Fruit fly (Drosophila melanogaster) whole organism, embryonic: ENCODE results near the gene uif.

Experiments used
- Antp ChIP-seq: fragments of 200-800 bp; sonication (Bioruptor generic); optimal IDR thresholded peaks from 3 replicates; lab custom pipeline; 2016; ENCODE audit warnings: missing biosample characterization, missing genetic modification characterization
- CG10321 ChIP-seq: fragments of 200-800 bp; sonication (Bioruptor generic); IDR thresholded peaks from 2 replicates; pipeline ENCODE4 v1.3.6; 2022; ENCODE audit warnings: missing biosample characterization, missing genetic modification characterization
- CG10366 ChIP-seq: fragments of 200-800 bp; sonication (Bioruptor generic); IDR thresholded peaks from 2 replicates; pipeline ENCODE4 v1.3.6; 2022; ENCODE audit warnings: missing biosample characterization, missing genetic modification characterization
- CG10462 ChIP-seq: fragments of 200-800 bp; sonication (Bioruptor generic); optimal IDR thresholded peaks from 2 replicates; lab custom pipeline; 2016; ENCODE audit warnings: missing biosample characterization, missing genetic modification characterization
- CG11560 ChIP-seq: fragments of 200-800 bp; sonication (Bioruptor generic); IDR thresholded peaks from 3 replicates; pipeline ENCODE4 v1.3.6; 2022; ENCODE audit warnings: missing biosample characterization, missing genetic modification characterization
- CG11695 ChIP-seq: fragments of 200-800 bp; sonication (Bioruptor generic); IDR thresholded peaks from 3 replicates; pipeline ENCODE4 v1.3.6; 2022; ENCODE audit warnings: missing biosample characterization, missing genetic modification characterization
- CG12236 ChIP-seq: fragments of 200-800 bp; sonication (Bioruptor generic); optimal IDR thresholded peaks from 2 replicates; lab custom pipeline; 2016; ENCODE audit warnings: missing biosample characterization, missing genetic modification characterization
- CG12769 ChIP-seq: fragments of 200-800 bp; sonication (Bioruptor generic); optimal IDR thresholded peaks from 2 replicates; lab custom pipeline; 2019; ENCODE audit warnings: missing biosample characterization, mild to moderate bottlenecking, missing genetic modification characterization, moderate library complexity
- CG12942 ChIP-seq: fragments of 200-800 bp; sonication (Bioruptor generic); optimal IDR thresholded peaks from 3 replicates; lab custom pipeline; 2016; ENCODE audit warnings: missing biosample characterization, missing genetic modification characterization
- CG1529 ChIP-seq: fragments of 200-800 bp; sonication (Bioruptor generic); optimal IDR thresholded peaks from 3 replicates; lab custom pipeline; 2018; ENCODE audit warnings: missing biosample characterization, missing genetic modification characterization
- CG16779 ChIP-seq: fragments of 200-800 bp; sonication (Bioruptor generic); IDR thresholded peaks from 2 replicates; pipeline ENCODE4 v1.3.6; 2022; ENCODE audit warnings: missing biosample characterization, missing genetic modification characterization
- CG17829 ChIP-seq: fragments of 200-800 bp; optimal IDR thresholded peaks from 2 replicates; lab custom pipeline; 2019; ENCODE audit warnings: missing biosample characterization, mild to moderate bottlenecking, missing genetic modification characterization, moderate library complexity
- CG18262 ChIP-seq: fragments of 200-800 bp; optimal IDR thresholded peaks from 3 replicates; lab custom pipeline; 2019; ENCODE audit warnings: missing biosample characterization, mild to moderate bottlenecking, missing genetic modification characterization, moderate library complexity
- CG2199 ChIP-seq: fragments of 200-800 bp; sonication (Bioruptor generic); IDR thresholded peaks from 3 replicates; pipeline ENCODE4 v1.3.6; 2022; ENCODE audit warnings: missing biosample characterization, missing genetic modification characterization
- CG32772 ChIP-seq: fragments of 200-800 bp; sonication (Bioruptor generic); IDR thresholded peaks from 2 replicates; pipeline ENCODE4 v1.3.6; 2022; ENCODE audit warnings: missing biosample characterization, missing genetic modification characterization
- CG34224 ChIP-seq: fragments of 200-800 bp; sonication (Bioruptor generic); IDR thresholded peaks from 3 replicates; pipeline ENCODE4 v1.3.6; 2022; ENCODE audit warnings: missing biosample characterization, missing genetic modification characterization; ENCODE audit not compliant: partially characterized antibody
- CG34376 ChIP-seq: fragments of 200-800 bp; sonication (Bioruptor generic); optimal IDR thresholded peaks from 2 replicates; lab custom pipeline; 2018; ENCODE audit warnings: missing biosample characterization, mild to moderate bottlenecking, missing genetic modification characterization
- CG3838 ChIP-seq: fragments of 200-800 bp; sonication (Bioruptor generic); optimal IDR thresholded peaks from 3 replicates; lab custom pipeline; 2016; ENCODE audit warnings: missing biosample characterization, missing genetic modification characterization
- CG5953 ChIP-seq: fragments of 200-800 bp; sonication (Bioruptor generic); IDR thresholded peaks from 2 replicates; pipeline ENCODE4 v1.3.6; 2022; ENCODE audit warnings: missing biosample characterization, missing genetic modification characterization
- CG8924 ChIP-seq: fragments of 200-800 bp; optimal IDR thresholded peaks from 3 replicates; lab custom pipeline; 2019; ENCODE audit warnings: missing biosample characterization, mild to moderate bottlenecking, missing genetic modification characterization, moderate library complexity
- Dref ChIP-seq: fragments of 200-800 bp; sonication (Bioruptor generic); IDR thresholded peaks from 2 replicates; pipeline ENCODE4 v1.3.6; 2022; ENCODE audit warnings: missing biosample characterization, missing genetic modification characterization
- H15 ChIP-seq: fragments of 200-800 bp; sonication (Bioruptor generic); IDR thresholded peaks from 3 replicates; pipeline ENCODE4 v1.3.6; 2022; ENCODE audit warnings: missing biosample characterization, missing genetic modification characterization
- Hey ChIP-seq: fragments of 200-800 bp; sonication (Bioruptor generic); optimal IDR thresholded peaks from 3 replicates; lab custom pipeline; 2018; ENCODE audit warnings: missing biosample characterization, mild to moderate bottlenecking, missing genetic modification characterization
- HmgZ ChIP-seq: fragments of 200-800 bp; sonication (Bioruptor generic); optimal IDR thresholded peaks from 2 replicates; lab custom pipeline; 2018; ENCODE audit warnings: missing biosample characterization, mild to moderate bottlenecking, missing genetic modification characterization
- Jarid2 ChIP-seq: fragments of 200-800 bp; sonication (Bioruptor generic); optimal IDR thresholded peaks from 3 replicates; lab custom pipeline; 2017; ENCODE audit warnings: mild to moderate bottlenecking, missing biosample characterization, missing genetic modification reagents, missing genetic modification characterization
- Med ChIP-seq: fragments of 200-800 bp; sonication (Bioruptor generic); peaks from one replicate; lab custom pipeline; 2016; ENCODE audit warnings: missing biosample characterization, missing genetic modification characterization, mild to moderate bottlenecking, inconsistent platforms, moderate library complexity
- Vsx1 ChIP-seq: fragments of 200-800 bp; sonication (Bioruptor generic); optimal IDR thresholded peaks from 2 replicates; lab custom pipeline; 2017; ENCODE audit warnings: missing biosample characterization, mild to moderate bottlenecking, missing genetic modification characterization, missing genetic modification reagents
- YL-1 ChIP-seq: fragments of 200-800 bp; sonication (Bioruptor generic); optimal IDR thresholded peaks from 3 replicates; lab custom pipeline; 2017; ENCODE audit warnings: missing biosample characterization, mild to moderate bottlenecking, missing genetic modification characterization
- amos ChIP-seq: fragments of 200-800 bp; sonication (Bioruptor generic); IDR thresholded peaks from 2 replicates; pipeline ENCODE4 v1.3.6; 2022; ENCODE audit warnings: missing biosample characterization, missing genetic modification characterization; ENCODE audit not compliant: partially characterized antibody
- aop ChIP-seq: fragments of 200-800 bp; sonication (Bioruptor generic); IDR thresholded peaks from 2 replicates; pipeline ENCODE4 v1.3.6; 2022; ENCODE audit warnings: missing biosample characterization, missing genetic modification characterization
- az2 ChIP-seq: fragments of 200-800 bp; sonication (Bioruptor generic); optimal IDR thresholded peaks from 3 replicates; lab custom pipeline; 2016; ENCODE audit warnings: missing biosample characterization, missing genetic modification characterization
- chinmo ChIP-seq: fragments of 200-800 bp; sonication (Bioruptor generic); IDR thresholded peaks from 4 replicates; pipeline ENCODE4 v1.3.6; 2022; ENCODE audit warnings: missing biosample characterization, missing genetic modification characterization; ENCODE audit not compliant: partially characterized antibody
- dan ChIP-seq: fragments of 200-800 bp; sonication (Bioruptor generic); IDR thresholded peaks from 2 replicates; pipeline ENCODE4 v1.3.6; 2022; ENCODE audit warnings: missing biosample characterization, missing genetic modification characterization
- gro ChIP-seq: fragments of 200-800 bp; sonication (Bioruptor generic); optimal IDR thresholded peaks from 2 replicates; lab custom pipeline; 2016; ENCODE audit warnings: missing biosample characterization, missing genetic modification characterization
- gsb-n ChIP-seq: fragments of 200-800 bp; sonication (Bioruptor generic); optimal IDR thresholded peaks from 3 replicates; lab custom pipeline; 2018; ENCODE audit warnings: missing biosample characterization, mild to moderate bottlenecking, missing genetic modification characterization
- hb ChIP-seq: fragments of 200-800 bp; sonication (Bioruptor generic); IDR thresholded peaks from 3 replicates; pipeline ENCODE4 v1.3.6; 2022; ENCODE audit warnings: missing biosample characterization, missing genetic modification characterization; ENCODE audit not compliant: partially characterized antibody
- ind ChIP-seq: fragments of 200-800 bp; sonication (Bioruptor generic); optimal IDR thresholded peaks from 3 replicates; lab custom pipeline; 2016; ENCODE audit warnings: missing biosample characterization, missing genetic modification characterization
- inv ChIP-seq: fragments of 200-800 bp; sonication (Bioruptor generic); IDR thresholded peaks from 2 replicates; pipeline ENCODE4 v1.3.6; 2022; ENCODE audit warnings: missing biosample characterization, missing genetic modification characterization; ENCODE audit not compliant: partially characterized antibody
- kah ChIP-seq: fragments of 200-800 bp; sonication (Bioruptor generic); optimal IDR thresholded peaks from 2 replicates; lab custom pipeline; 2018; ENCODE audit warnings: missing biosample characterization, mild to moderate bottlenecking, missing genetic modification characterization
- knrl ChIP-seq: fragments of 200-800 bp; sonication (Bioruptor generic); IDR thresholded peaks from 3 replicates; pipeline ENCODE4 v1.3.6; 2022; ENCODE audit warnings: missing biosample characterization, missing genetic modification characterization; ENCODE audit not compliant: partially characterized antibody
- nerfin-2 ChIP-seq: fragments of 200-800 bp; sonication (Bioruptor generic); IDR thresholded peaks from 2 replicates; pipeline ENCODE4 v1.3.6; 2022; ENCODE audit warnings: missing biosample characterization, missing genetic modification characterization; ENCODE audit not compliant: partially characterized antibody
- pnt ChIP-seq: fragments of 200-800 bp; sonication (Bioruptor generic); optimal IDR thresholded peaks from 3 replicates; lab custom pipeline; 2016; ENCODE audit warnings: missing biosample characterization, missing genetic modification characterization
- sd ChIP-seq: fragments of 200-800 bp; sonication (Bioruptor generic); optimal IDR thresholded peaks from 3 replicates; lab custom pipeline; 2018; ENCODE audit warnings: missing biosample characterization, mild to moderate bottlenecking, missing genetic modification characterization, moderate library complexity
- seq ChIP-seq: fragments of 200-800 bp; sonication (Bioruptor generic); IDR thresholded peaks from 2 replicates; pipeline ENCODE4 v1.3.6; 2022; ENCODE audit warnings: missing biosample characterization, missing genetic modification characterization
- slp2 ChIP-seq: fragments of 200-800 bp; sonication (Bioruptor generic); optimal IDR thresholded peaks from 2 replicates; lab custom pipeline; 2016; ENCODE audit warnings: missing biosample characterization, missing genetic modification characterization
- tll ChIP-seq, 2 experiments: fragments of 200-800 bp in 1 of 2; fragments of >200 bp in 1 of 2; sonication (Bioruptor generic) in 1 of 2; optimal IDR thresholded peaks; 2 replicates each; lab custom pipeline; 2017 to 2019; ENCODE audit warnings: missing biosample characterization in 2 of 2, missing genetic modification characterization in 2 of 2, mild to moderate bottlenecking in 1 of 2, moderate library complexity in 1 of 2
- trem ChIP-seq: fragments of 200-800 bp; optimal IDR thresholded peaks from 3 replicates; lab custom pipeline; 2019; ENCODE audit warnings: missing biosample characterization, mild to moderate bottlenecking, missing genetic modification characterization, moderate library complexity
- vnd ChIP-seq: fragments of 200-800 bp; sonication (Bioruptor generic); IDR thresholded peaks from 3 replicates; pipeline ENCODE4 v1.3.6; 2022; ENCODE audit warnings: missing biosample characterization, missing genetic modification characterization; ENCODE audit not compliant: partially characterized antibody

uif gene

DNA sequence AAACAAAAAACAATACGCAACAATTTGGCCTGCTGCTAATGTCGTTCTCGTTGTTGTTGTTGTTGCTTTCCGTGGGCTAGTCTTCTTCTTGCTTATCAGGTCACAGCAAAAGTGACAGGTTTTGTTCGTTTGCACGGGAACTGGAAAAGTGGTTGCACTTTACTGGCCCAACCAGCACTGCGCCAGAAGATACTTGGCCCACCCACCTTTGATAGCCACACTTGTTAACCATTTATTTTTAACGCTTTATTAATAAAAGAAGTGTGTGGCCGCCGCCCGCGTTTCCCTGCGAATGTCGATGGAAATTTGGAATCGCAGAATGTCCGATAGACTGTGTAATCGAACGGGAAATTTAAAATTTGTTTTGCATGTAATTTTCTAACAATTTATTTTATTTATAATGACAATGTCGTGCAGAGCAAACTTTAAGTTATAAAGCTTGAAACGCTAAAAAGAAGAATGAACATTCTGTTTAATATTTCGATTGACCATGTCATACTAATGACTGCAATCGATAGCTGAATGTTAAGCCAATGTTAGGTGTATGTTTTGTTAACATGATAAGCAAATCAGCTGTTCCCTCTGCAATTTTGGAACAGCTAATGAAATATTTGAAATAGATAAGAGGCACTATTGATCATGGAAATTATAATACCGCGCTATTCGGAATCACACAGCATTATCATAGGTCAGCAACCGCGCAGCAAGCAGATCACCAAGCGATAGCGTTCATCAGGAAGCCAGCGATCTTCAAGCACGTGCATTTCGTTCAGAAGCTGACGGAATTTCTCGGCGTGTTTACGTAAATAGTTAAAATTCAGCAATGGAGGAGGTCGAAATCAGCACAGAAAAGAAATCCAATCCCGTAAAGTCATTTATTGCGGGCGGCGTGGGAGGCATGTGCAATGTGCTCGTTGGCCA is 17.1 kb upstream of the uif start, which contains the start of the genes CG31908 and MME1 (continued):
- TF ChIP-seq gsb-n (tag; lab: Kevin White, UChicago) (peak; percentile 17), ind (GFP tag; lab: Kevin White, UChicago) (peak; percentile 43), CG1529 (GFP tag; lab: Kevin White, UChicago) (no peak), vnd (GFP tag; lab: Robert Waterston, UW) (peak; percentile 78), kah (GFP tag; lab: Kevin White, UChicago) (no peak), inv (GFP tag; lab: Robert Waterston, UW) (peak; percentile 55), CG12942 (GFP tag; lab: Kevin White, UChicago) (peak; percentile 24), CG16779 (GFP tag; lab: Robert Waterston, UW) (no peak), CG10462 (GFP tag; lab: Kevin White, UChicago) (no peak), H15 (no peak), CG3838 (GFP tag; lab: Kevin White, UChicago) (peak; percentile 69), tll (GFP tag; optimal IDR thresholded peaks at IDR 0.05; lab: Kevin White, UChicago) (no peak), CG10321 (GFP tag; lab: Robert Waterston, UW) (no peak), nerfin-2 (GFP tag; lab: Robert Waterston, UW) (peak; percentile 91), Antp (GFP tag; lab: Kevin White, UChicago) (peak; percentile 30), slp2 (GFP tag; lab: Kevin White, UChicago) (no peak), CG11695 (GFP tag; lab: Robert Waterston, UW) (no peak), Dref (GFP tag; lab: Robert Waterston, UW) (peak; percentile 70), YL-1 (GFP tag; lab: Kevin White, UChicago) (peak; percentile 69), CG11560 (tag; lab: Robert Waterston, UW) (no peak), CG5953 (no peak), CG12769 (tag; lab: Kevin White, UChicago) (no peak), CG2199 (GFP tag; lab: Robert Waterston, UW) (no peak), hb (peak; percentile 66; the same call in 1 of the 3 replicates), dan (GFP tag; lab: Robert Waterston, UW) (no peak), knrl (peak; percentile 67), az2 (GFP tag; lab: Kevin White, UChicago) (peak; percentile 4), HmgZ (tag; lab: Kevin White, UChicago) (peak; percentile 28), CG32772 (GFP tag; lab: Robert Waterston, UW) (no peak), Jarid2 (GFP tag; lab: Kevin White, UChicago) (no peak), Vsx1 (peak; percentile 12), amos (peak; percentile 60), CG17829 (tag; lab: Kevin White, UChicago) (peak; percentile 29), gro (GFP tag; lab: Kevin White, UChicago) (no peak), CG10366 (no peak), CG8924 (tag; lab: Kevin White, UChicago) (peak; percentile 42), seq (GFP tag; lab: Robert Waterston, UW) (no peak), CG34224 (peak; percentile 79), CG12236 (GFP tag; lab: Kevin White, UChicago) (no peak), CG34376 (GFP tag; lab: Kevin White, UChicago) (peak; percentile 69), Hey (tag; lab: Kevin White, UChicago) (no peak), CG18262 (peak; percentile 3), chinmo (GFP tag; lab: Robert Waterston, UW) (0 out of 4 replicates have a peak, but pooled peaks have one; percentile 52), sd (tag; lab: Kevin White, UChicago) (peak; percentile 38), aop (GFP tag; lab: Robert Waterston, UW) (no peak), trem (tag; lab: Kevin White, UChicago) (peak; percentile 56), Med (peak; percentile 94), pnt (no peak)
